Worm (Caenorhabditis elegans): ENCODE results near the gene sra-14.

sra-14 gene

DNA sequence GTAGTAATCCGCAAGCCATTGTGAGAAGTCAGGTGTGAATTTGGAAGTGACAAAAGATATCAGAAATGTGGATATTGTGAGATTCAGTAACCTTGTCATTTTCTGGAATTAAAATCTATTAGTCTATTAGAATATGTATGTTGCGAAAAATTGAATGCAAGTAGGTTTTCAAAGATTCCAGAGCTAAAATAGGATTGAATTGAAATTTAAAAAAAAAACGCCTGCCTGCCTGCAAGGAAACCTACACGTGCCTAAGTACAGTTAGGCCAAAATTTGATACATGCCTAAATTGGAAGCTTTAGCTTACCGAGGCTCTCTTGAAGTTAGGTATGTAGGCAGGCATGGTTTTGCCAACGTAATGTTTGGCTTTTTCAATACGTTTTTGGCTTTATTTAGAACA, 50.2 kb downstream of the sra-14 start, which contains the start of gene lips-9:
TSS of gene lips-9 (minus strand) at position 101 of the 400 bp plus-strand sequence.
- TF ChIP-seq zip-11 (GFP tag; IDR thresholded peaks at IDR 0.05) (no peak), nhr-28 (tag; optimal IDR thresholded peaks at IDR 0.05) (no peak), madf-5 (GFP tag; IDR thresholded peaks at IDR 0.05) (no peak), daf-8 (GFP tag; IDR thresholded peaks at IDR 0.05) (no peak), lin-39 (tag; optimal IDR thresholded peaks at IDR 0.05) (no peak), F10B5.3 (tag; optimal IDR thresholded peaks at IDR 0.05) (no peak)

Measured in whole organism, L4 larva.